Fruit fly (Drosophila melanogaster) whole organism, embryonic: ENCODE data around the gene Nasp.

ENCODE experiments used
- Asciz ChIP-seq: fragments of 200-800 bp; sonication (Bioruptor generic); optimal IDR thresholded peaks from 2 replicates; lab custom pipeline; 2017; ENCODE audit warnings: missing biosample characterization, mild to moderate bottlenecking, missing genetic modification characterization, missing genetic modification reagents
- BEAF-32 ChIP-seq: fragments of 200-800 bp; sonication (Bioruptor generic); optimal IDR thresholded peaks from 3 replicates; lab custom pipeline; 2017; ENCODE audit warnings: missing biosample characterization, missing genetic modification characterization, mild to moderate bottlenecking, moderate library complexity, missing genetic modification reagents
- BtbVII ChIP-seq: fragments of 200-800 bp; sonication (Bioruptor generic); optimal IDR thresholded peaks from 3 replicates; lab custom pipeline; 2017; ENCODE audit warnings: missing biosample characterization, mild to moderate bottlenecking, missing genetic modification characterization
- CG10147 ChIP-seq: fragments of 200-800 bp; sonication (Bioruptor generic); optimal IDR thresholded peaks from 2 replicates; lab custom pipeline; 2019; ENCODE audit warnings: missing biosample characterization, mild to moderate bottlenecking, missing genetic modification characterization, moderate library complexity
- CG10462 ChIP-seq: fragments of 200-800 bp; sonication (Bioruptor generic); optimal IDR thresholded peaks from 2 replicates; lab custom pipeline; 2016; ENCODE audit warnings: missing biosample characterization, missing genetic modification characterization
- CG10959 ChIP-seq: fragments of 200-800 bp; sonication (Bioruptor generic); IDR thresholded peaks from 2 replicates; pipeline ENCODE4 v1.3.6; 2022; ENCODE audit warnings: missing biosample characterization, missing genetic modification characterization
- CG11504 ChIP-seq: fragments of 200-800 bp; sonication (Bioruptor generic); optimal IDR thresholded peaks from 3 replicates; lab custom pipeline; 2019; ENCODE audit warnings: missing biosample characterization, mild to moderate bottlenecking, missing genetic modification characterization, moderate library complexity
- CG12104 ChIP-seq: fragments of 200-800 bp; sonication (Bioruptor generic); optimal IDR thresholded peaks from 3 replicates; lab custom pipeline; 2016; ENCODE audit warnings: missing biosample characterization, missing genetic modification characterization
- CG12744 ChIP-seq: fragments of 200-800 bp; sonication (Bioruptor generic); optimal IDR thresholded peaks from 2 replicates; lab custom pipeline; 2016; ENCODE audit warnings: missing biosample characterization, missing genetic modification characterization
- CG13287 ChIP-seq: fragments of 200-800 bp; sonication (Bioruptor generic); IDR thresholded peaks from 2 replicates; pipeline ENCODE4 v1.3.6; 2022; ENCODE audit warnings: missing biosample characterization, missing genetic modification characterization; ENCODE audit not compliant: partially characterized antibody
- CG13624 ChIP-seq: fragments of 200-800 bp; sonication (Bioruptor generic); optimal IDR thresholded peaks from 2 replicates; lab custom pipeline; 2016; ENCODE audit warnings: missing biosample characterization, missing genetic modification characterization
- CG15479 ChIP-seq: fragments of 200-800 bp; sonication (Bioruptor generic); optimal IDR thresholded peaks from 3 replicates; lab custom pipeline; 2019; ENCODE audit warnings: missing biosample characterization, mild to moderate bottlenecking, missing genetic modification characterization, moderate library complexity
- CG17802 ChIP-seq: fragments of 200-800 bp; sonication (Bioruptor generic); optimal IDR thresholded peaks from 2 replicates; lab custom pipeline; 2018; ENCODE audit warnings: missing biosample characterization, mild to moderate bottlenecking, missing genetic modification characterization, moderate library complexity
- CG34422 ChIP-seq: fragments of 200-800 bp; sonication (Bioruptor generic); IDR thresholded peaks from 3 replicates; pipeline ENCODE4 v1.3.6; 2022; ENCODE audit warnings: missing biosample characterization, missing genetic modification characterization
- CG7271 ChIP-seq: fragments of 200-800 bp; sonication (Bioruptor generic); optimal IDR thresholded peaks from 2 replicates; lab custom pipeline; 2018; ENCODE audit warnings: missing biosample characterization, mild to moderate bottlenecking, missing genetic modification characterization, moderate library complexity
- CG7963 ChIP-seq: fragments of 200-800 bp; sonication (Bioruptor generic); IDR thresholded peaks from 3 replicates; pipeline ENCODE4 v1.3.6; 2022; ENCODE audit warnings: missing biosample characterization, missing genetic modification characterization; ENCODE audit not compliant: partially characterized antibody
- Camta ChIP-seq: fragments of 200-800 bp; sonication (Bioruptor generic); optimal IDR thresholded peaks from 2 replicates; lab custom pipeline; 2016; ENCODE audit warnings: missing biosample characterization, missing genetic modification characterization
- D ChIP-seq, 2 experiments: fragments of 200-800 bp in 1 of 2; fragments of >200 bp in 1 of 2; sonication (Bioruptor generic) in 1 of 2; optimal IDR thresholded peaks; 2 replicates in 1 of 2; 3 replicates in 1 of 2; lab custom pipeline; 2017; ENCODE audit warnings: mild to moderate bottlenecking in 1 of 2, missing biosample characterization in 1 of 2, missing genetic modification characterization in 1 of 2, missing genetic modification reagents in 1 of 2
- Deaf1 ChIP-seq: fragments of 200-800 bp; optimal IDR thresholded peaks from 3 replicates; lab custom pipeline; 2019; ENCODE audit warnings: missing biosample characterization, mild to moderate bottlenecking, missing genetic modification characterization, moderate library complexity
- Dek ChIP-seq: fragments of 200-800 bp; sonication (Bioruptor generic); optimal IDR thresholded peaks from 3 replicates; lab custom pipeline; 2019; ENCODE audit warnings: missing biosample characterization, mild to moderate bottlenecking, missing genetic modification characterization, moderate library complexity
- Gug ChIP-seq: fragments of 200-800 bp; sonication (Bioruptor generic); IDR thresholded peaks from 4 replicates; pipeline ENCODE4 v1.3.6; 2022; ENCODE audit warnings: missing biosample characterization, missing genetic modification characterization
- Hey ChIP-seq: fragments of 200-800 bp; sonication (Bioruptor generic); optimal IDR thresholded peaks from 3 replicates; lab custom pipeline; 2018; ENCODE audit warnings: missing biosample characterization, mild to moderate bottlenecking, missing genetic modification characterization
- Jarid2 ChIP-seq: fragments of 200-800 bp; sonication (Bioruptor generic); optimal IDR thresholded peaks from 3 replicates; lab custom pipeline; 2017; ENCODE audit warnings: mild to moderate bottlenecking, missing biosample characterization, missing genetic modification reagents, missing genetic modification characterization
- Kr ChIP-seq: fragments of 200-800 bp; sonication (Bioruptor generic); optimal IDR thresholded peaks from 2 replicates; lab custom pipeline; 2017; ENCODE audit warnings: missing biosample characterization, mild to moderate bottlenecking, missing genetic modification characterization
- Med ChIP-seq: fragments of 200-800 bp; sonication (Bioruptor generic); peaks from one replicate; lab custom pipeline; 2016; ENCODE audit warnings: missing biosample characterization, missing genetic modification characterization, mild to moderate bottlenecking, inconsistent platforms, moderate library complexity
- PHDP ChIP-seq: fragments of 200-800 bp; sonication (Bioruptor generic); optimal IDR thresholded peaks from 3 replicates; lab custom pipeline; 2018; ENCODE audit warnings: missing biosample characterization, mild to moderate bottlenecking, missing genetic modification characterization, moderate library complexity
- Sox102F ChIP-seq: fragments of 200-800 bp; sonication (Bioruptor generic); optimal IDR thresholded peaks from 2 replicates; lab custom pipeline; 2018; ENCODE audit warnings: missing biosample characterization, mild to moderate bottlenecking, missing genetic modification characterization, moderate library complexity
- Sry-δ ChIP-seq: fragments of 200-800 bp; sonication (Bioruptor generic); optimal IDR thresholded peaks from 2 replicates; lab custom pipeline; 2016; ENCODE audit warnings: missing biosample characterization, missing genetic modification characterization
- Stat92E ChIP-seq, 3 experiments: fragments of >200 bp in 2 of 3; fragments of 200-800 bp in 1 of 3; sonication (Bioruptor generic) in 1 of 3; optimal IDR thresholded peaks; 2 replicates each; lab custom pipeline; 2017 to 2019; ENCODE audit warnings: missing biosample characterization in 3 of 3, missing genetic modification characterization in 3 of 3, mild to moderate bottlenecking in 1 of 3, moderate library complexity in 1 of 3
- ato ChIP-seq: fragments of 200-800 bp; sonication (Bioruptor generic); IDR thresholded peaks from 2 replicates; pipeline ENCODE4 v1.3.6; 2022; ENCODE audit warnings: missing biosample characterization, missing genetic modification characterization; ENCODE audit not compliant: partially characterized antibody
- bigmax ChIP-seq: fragments of 200-800 bp; sonication (Bioruptor generic); optimal IDR thresholded peaks from 2 replicates; lab custom pipeline; 2018; ENCODE audit warnings: missing biosample characterization, mild to moderate bottlenecking, missing genetic modification characterization
- crc ChIP-seq: fragments of 200-800 bp; sonication (Bioruptor generic); optimal IDR thresholded peaks from 2 replicates; lab custom pipeline; 2016; ENCODE audit warnings: missing biosample characterization, missing genetic modification characterization
- dimm ChIP-seq: fragments of 200-800 bp; sonication (Bioruptor generic); IDR thresholded peaks from 2 replicates; pipeline ENCODE4 v1.3.6; 2022; ENCODE audit warnings: missing biosample characterization, missing genetic modification characterization
- fd96Cb ChIP-seq: fragments of 200-800 bp; sonication (Bioruptor generic); optimal IDR thresholded peaks from 2 replicates; lab custom pipeline; 2018; ENCODE audit warnings: missing biosample characterization, mild to moderate bottlenecking, missing genetic modification characterization, moderate library complexity
- gcm ChIP-seq: fragments of 200-800 bp; sonication (Bioruptor generic); optimal IDR thresholded peaks from 2 replicates; lab custom pipeline; 2019; ENCODE audit warnings: missing biosample characterization, mild to moderate bottlenecking, missing genetic modification characterization, moderate library complexity
- grau ChIP-seq: fragments of 200-800 bp; optimal IDR thresholded peaks from 3 replicates; lab custom pipeline; 2019; ENCODE audit warnings: missing biosample characterization, mild to moderate bottlenecking, missing genetic modification characterization, moderate library complexity
- ind ChIP-seq: fragments of 200-800 bp; sonication (Bioruptor generic); optimal IDR thresholded peaks from 3 replicates; lab custom pipeline; 2016; ENCODE audit warnings: missing biosample characterization, missing genetic modification characterization
- luna ChIP-seq: fragments of 200-800 bp; sonication (Bioruptor generic); optimal IDR thresholded peaks from 2 replicates; lab custom pipeline; 2016; ENCODE audit warnings: missing biosample characterization, missing genetic modification characterization
- nerfin-1 ChIP-seq: fragments of 200-800 bp; sonication (Bioruptor generic); optimal IDR thresholded peaks from 3 replicates; lab custom pipeline; 2019; ENCODE audit warnings: missing biosample characterization, mild to moderate bottlenecking, missing genetic modification characterization, moderate library complexity
- nmo ChIP-seq: fragments of 200-800 bp; sonication (Bioruptor generic); optimal IDR thresholded peaks from 2 replicates; lab custom pipeline; 2018; ENCODE audit warnings: missing biosample characterization, mild to moderate bottlenecking, missing genetic modification characterization, moderate library complexity
- pan ChIP-seq, 4 experiments: fragments of >200 bp in 3 of 4; fragments of 200-800 bp in 1 of 4; sonication (Bioruptor generic) in 1 of 4; optimal IDR thresholded peaks in 3 of 4; IDR thresholded peaks in 1 of 4; 2 replicates each; pipeline versions ENCODE4 v1.3.6 to Lab custom; 2017 to 2022; ENCODE audit warnings: missing biosample characterization in 2 of 4, missing genetic modification characterization in 2 of 4, mixed read lengths in 1 of 4
- pzg ChIP-seq: fragments of 200-800 bp; sonication (Bioruptor generic); optimal IDR thresholded peaks from 3 replicates; lab custom pipeline; 2018; ENCODE audit warnings: missing biosample characterization, mild to moderate bottlenecking, missing genetic modification characterization, moderate library complexity
- ranshi ChIP-seq: fragments of 200-800 bp; sonication (Bioruptor generic); IDR thresholded peaks from 2 replicates; pipeline ENCODE4 v1.3.6; 2022; ENCODE audit warnings: missing biosample characterization, missing genetic modification characterization
- stc ChIP-seq: fragments of 200-800 bp; sonication (Bioruptor generic); IDR thresholded peaks from 2 replicates; pipeline ENCODE4 v1.3.6; 2022; ENCODE audit warnings: missing biosample characterization, missing genetic modification characterization
- trem ChIP-seq: fragments of 200-800 bp; optimal IDR thresholded peaks from 3 replicates; lab custom pipeline; 2019; ENCODE audit warnings: missing biosample characterization, mild to moderate bottlenecking, missing genetic modification characterization, moderate library complexity
- tx ChIP-seq: fragments of 200-800 bp; sonication (Bioruptor generic); optimal IDR thresholded peaks from 2 replicates; lab custom pipeline; 2016; ENCODE audit warnings: missing biosample characterization, missing genetic modification characterization
- wor ChIP-seq: fragments of 200-800 bp; sonication (Bioruptor generic); IDR thresholded peaks from 2 replicates; pipeline ENCODE4 v1.3.6; 2022; ENCODE audit warnings: missing biosample characterization, missing genetic modification characterization

Gene Nasp

dm6 chr3R:8747871-8748775 lies 525 bp downstream of the Nasp start (continued):
- no peak for TF ChIP-seq BtbVII
- TF ChIP-seq Sox102F, result no peak
- no peak for TF ChIP-seq Sry-δ (GFP tag; lab: Kevin White, UChicago)
- TF ChIP-seq pan (optimal IDR thresholded peaks at IDR 0.05; lab: Kevin White, UChicago), result no peak
- TF ChIP-seq pan (GFP tag; optimal IDR thresholded peaks at IDR 0.05 in 1 of 2, IDR thresholded peaks at IDR 0.05 in 1 of 2), result no peak
- TF ChIP-seq CG7963, result no peak
- TF ChIP-seq ind, result no peak
- no peak for TF ChIP-seq CG12744 (GFP tag; lab: Kevin White, UChicago)
- TF ChIP-seq BEAF-32 (GFP tag; lab: Kevin White, UChicago), result no peak
- no peak for TF ChIP-seq tx (GFP tag; lab: Kevin White, UChicago)
- no peak for TF ChIP-seq pzg
- no peak for TF ChIP-seq CG17802
- TF ChIP-seq nerfin-1 (tag; lab: Kevin White, UChicago), result peak; percentile 97
- no peak for TF ChIP-seq Jarid2
- TF ChIP-seq CG7271 (tag; lab: Kevin White, UChicago), result no peak
- TF ChIP-seq CG13287 (GFP tag; lab: Robert Waterston, UW), result no peak
- no peak for TF ChIP-seq Dek (tag; lab: Kevin White, UChicago)
- no peak for TF ChIP-seq CG10959 (GFP tag; lab: Robert Waterston, UW)
- TF ChIP-seq fd96Cb (tag; lab: Kevin White, UChicago), result no peak
- no peak for TF ChIP-seq Hey
- no peak for TF ChIP-seq dimm (GFP tag; lab: Robert Waterston, UW)
- TF ChIP-seq ranshi (GFP tag; lab: Robert Waterston, UW), result no peak
- no peak for TF ChIP-seq wor (GFP tag; lab: Robert Waterston, UW)
- TF ChIP-seq Med (GFP tag; lab: Kevin White, UChicago), result peak; percentile 64
- TF ChIP-seq Asciz (GFP tag; lab: Kevin White, UChicago), result no peak
- TF ChIP-seq Stat92E (GFP tag; optimal IDR thresholded peaks at IDR 0.05; lab: Kevin White, UChicago), result no peak
- TF ChIP-seq nmo (GFP tag; lab: Kevin White, UChicago), result peak; percentile 10
- no peak for TF ChIP-seq luna (GFP tag; lab: Kevin White, UChicago)
- TF ChIP-seq bigmax (GFP tag; lab: Kevin White, UChicago), result no peak
- TF ChIP-seq CG12104 (GFP tag; lab: Kevin White, UChicago), result no peak
- no peak for TF ChIP-seq Deaf1 (tag; lab: Kevin White, UChicago)
- TF ChIP-seq CG15479, result peak; percentile 53
- TF ChIP-seq CG13624 (GFP tag; lab: Kevin White, UChicago), result no peak
- TF ChIP-seq CG34422 (GFP tag; lab: Robert Waterston, UW), result no peak
- no peak for TF ChIP-seq crc (GFP tag; lab: Kevin White, UChicago)
- no peak for TF ChIP-seq CG10462
- no peak for TF ChIP-seq Camta (GFP tag; lab: Kevin White, UChicago)
- TF ChIP-seq ato (GFP tag; lab: Robert Waterston, UW), result no peak
- no peak for TF ChIP-seq grau
- 0 out of 2 replicates have a peak, but pooled peaks have one; percentile 28 for TF ChIP-seq stc (GFP tag; lab: Robert Waterston, UW)
- no peak for TF ChIP-seq Kr (GFP tag; lab: Kevin White, UChicago)
- TF ChIP-seq D (optimal IDR thresholded peaks at IDR 0.05; lab: Kevin White, UChicago), result no peak
- TF ChIP-seq D (GFP tag; optimal IDR thresholded peaks at IDR 0.05; lab: Kevin White, UChicago), result no peak
- TF ChIP-seq CG10147 (GFP tag; lab: Kevin White, UChicago), result no peak
- no peak for TF ChIP-seq PHDP (tag; lab: Kevin White, UChicago)
- no peak for TF ChIP-seq CG11504 (tag; lab: Kevin White, UChicago)
- TF ChIP-seq trem (tag; lab: Kevin White, UChicago), result no peak
- no peak for TF ChIP-seq gcm
- TF ChIP-seq Gug (GFP tag; lab: Robert Waterston, UW), result no peak
